Fruit fly (Drosophila melanogaster) whole organism, embryonic: ENCODE data around the gene CG32281.
A peak's percentile ranks its signal among the peaks of the same experiment; 100 is the strongest.

ENCODE experiments used
- Aef1 ChIP-seq: fragments of 200-800 bp; sonication (Bioruptor generic); IDR thresholded peaks from 3 replicates; pipeline ENCODE4 v1.3.6; 2022; ENCODE audit warnings: missing biosample characterization, missing genetic modification characterization
- CG10147 ChIP-seq: fragments of 200-800 bp; sonication (Bioruptor generic); optimal IDR thresholded peaks from 2 replicates; lab custom pipeline; 2019; ENCODE audit warnings: missing biosample characterization, mild to moderate bottlenecking, missing genetic modification characterization, moderate library complexity
- CG11560 ChIP-seq: fragments of 200-800 bp; sonication (Bioruptor generic); IDR thresholded peaks from 3 replicates; pipeline ENCODE4 v1.3.6; 2022; ENCODE audit warnings: missing biosample characterization, missing genetic modification characterization
- CG12219 ChIP-seq: fragments of 200-800 bp; sonication (Bioruptor generic); optimal IDR thresholded peaks from 3 replicates; lab custom pipeline; 2018; ENCODE audit warnings: missing biosample characterization, mild to moderate bottlenecking, missing genetic modification characterization
- CG13287 ChIP-seq: fragments of 200-800 bp; sonication (Bioruptor generic); IDR thresholded peaks from 2 replicates; pipeline ENCODE4 v1.3.6; 2022; ENCODE audit warnings: missing biosample characterization, missing genetic modification characterization; ENCODE audit not compliant: partially characterized antibody
- CG1529 ChIP-seq: fragments of 200-800 bp; sonication (Bioruptor generic); optimal IDR thresholded peaks from 3 replicates; lab custom pipeline; 2018; ENCODE audit warnings: missing biosample characterization, missing genetic modification characterization
- CG1603 ChIP-seq: fragments of 200-800 bp; sonication (Bioruptor generic); optimal IDR thresholded peaks from 2 replicates; lab custom pipeline; 2019; ENCODE audit warnings: missing biosample characterization, mild to moderate bottlenecking, missing genetic modification characterization, moderate library complexity
- CG17912 ChIP-seq: fragments of 200-800 bp; sonication (Bioruptor generic); optimal IDR thresholded peaks from 2 replicates; lab custom pipeline; 2018; ENCODE audit warnings: missing biosample characterization, mild to moderate bottlenecking, missing genetic modification characterization
- CG18476 ChIP-seq: fragments of 200-800 bp; sonication (Bioruptor generic); optimal IDR thresholded peaks from 2 replicates; lab custom pipeline; 2016; ENCODE audit warnings: missing biosample characterization, mild to moderate bottlenecking, missing genetic modification characterization
- CG18764 ChIP-seq: fragments of 200-800 bp; sonication (Bioruptor generic); optimal IDR thresholded peaks from 3 replicates; lab custom pipeline; 2016; ENCODE audit warnings: missing biosample characterization, missing genetic modification characterization
- CG2129 ChIP-seq: fragments of 200-800 bp; sonication (Bioruptor generic); IDR thresholded peaks from 2 replicates; pipeline ENCODE4 v1.3.6; 2022; ENCODE audit warnings: missing biosample characterization, missing genetic modification characterization; ENCODE audit not compliant: partially characterized antibody
- CG2199 ChIP-seq: fragments of 200-800 bp; sonication (Bioruptor generic); IDR thresholded peaks from 3 replicates; pipeline ENCODE4 v1.3.6; 2022; ENCODE audit warnings: missing biosample characterization, missing genetic modification characterization
- CG32532 ChIP-seq: fragments of 200-800 bp; sonication (Bioruptor generic); IDR thresholded peaks from 2 replicates; pipeline ENCODE4 v1.3.6; 2022; ENCODE audit warnings: missing biosample characterization, missing genetic modification characterization
- CG34422 ChIP-seq: fragments of 200-800 bp; sonication (Bioruptor generic); IDR thresholded peaks from 3 replicates; pipeline ENCODE4 v1.3.6; 2022; ENCODE audit warnings: missing biosample characterization, missing genetic modification characterization
- CG3995 ChIP-seq: fragments of 200-800 bp; sonication (Bioruptor generic); optimal IDR thresholded peaks from 3 replicates; lab custom pipeline; 2016; ENCODE audit warnings: missing biosample characterization, missing genetic modification characterization
- CG6254 ChIP-seq: fragments of 200-800 bp; sonication (Bioruptor generic); optimal IDR thresholded peaks from 3 replicates; lab custom pipeline; 2017; ENCODE audit warnings: mild to moderate bottlenecking, missing biosample characterization, missing genetic modification reagents, missing genetic modification characterization
- CG7745 ChIP-seq: fragments of 200-800 bp; sonication (Bioruptor generic); optimal IDR thresholded peaks from 2 replicates; lab custom pipeline; 2018; ENCODE audit warnings: missing biosample characterization, mild to moderate bottlenecking, missing genetic modification characterization, moderate library complexity
- CG7839 ChIP-seq: fragments of 200-800 bp; sonication (Bioruptor generic); optimal IDR thresholded peaks from 3 replicates; lab custom pipeline; 2018; ENCODE audit warnings: missing biosample characterization, mild to moderate bottlenecking, missing genetic modification characterization, moderate library complexity
- CG8290 ChIP-seq, 3 experiments: fragments of 200-800 bp; sonication (Bioruptor generic); optimal IDR thresholded peaks; 2 replicates each; lab custom pipeline; 2016 to 2019; ENCODE audit warnings: missing biosample characterization in 3 of 3, missing genetic modification characterization in 3 of 3, mild to moderate bottlenecking in 2 of 3, moderate library complexity in 1 of 3
- CG9727 ChIP-seq: fragments of 200-800 bp; sonication (Bioruptor generic); optimal IDR thresholded peaks from 3 replicates; lab custom pipeline; 2017; ENCODE audit warnings: missing biosample characterization, mild to moderate bottlenecking, missing genetic modification characterization
- Dll ChIP-seq: fragments of 200-800 bp; sonication (Bioruptor generic); IDR thresholded peaks from 4 replicates; pipeline ENCODE4 v1.3.6; 2022; ENCODE audit warnings: missing biosample characterization, missing genetic modification characterization; ENCODE audit not compliant: partially characterized antibody
- Dp ChIP-seq: fragments of 200-800 bp; sonication (Bioruptor generic); optimal IDR thresholded peaks from 2 replicates; lab custom pipeline; 2018; ENCODE audit warnings: missing biosample characterization, mild to moderate bottlenecking, missing genetic modification characterization, moderate library complexity
- HLHmδ ChIP-seq: fragments of 200-800 bp; sonication (Bioruptor generic); optimal IDR thresholded peaks from 2 replicates; lab custom pipeline; 2018; ENCODE audit warnings: missing biosample characterization, mild to moderate bottlenecking, missing genetic modification characterization, moderate library complexity
- Hsf ChIP-seq: fragments of 200-800 bp; sonication (Bioruptor generic); optimal IDR thresholded peaks from 3 replicates; lab custom pipeline; 2016; ENCODE audit warnings: missing biosample characterization, missing genetic modification characterization
- Lhr ChIP-seq: fragments of 200-800 bp; sonication (Bioruptor generic); optimal IDR thresholded peaks from 3 replicates; lab custom pipeline; 2017; ENCODE audit warnings: mild to moderate bottlenecking, missing biosample characterization, missing genetic modification reagents, missing genetic modification characterization
- Lim3 ChIP-seq: fragments of 200-800 bp; sonication (Bioruptor generic); IDR thresholded peaks from 2 replicates; pipeline ENCODE4 v1.3.6; 2022; ENCODE audit warnings: missing biosample characterization, missing genetic modification characterization
- Neu2 ChIP-seq: fragments of 200-800 bp; sonication (Bioruptor generic); optimal IDR thresholded peaks from 3 replicates; lab custom pipeline; 2016; ENCODE audit warnings: missing biosample characterization, missing genetic modification characterization, borderline replicate concordance
- Nf-YA ChIP-seq: fragments of 200-800 bp; sonication (Bioruptor generic); IDR thresholded peaks from 2 replicates; pipeline ENCODE4 v1.3.6; 2022; ENCODE audit warnings: missing biosample characterization, missing genetic modification characterization
- Nf-YC ChIP-seq: fragments of 200-800 bp; optimal IDR thresholded peaks from 3 replicates; lab custom pipeline; 2019; ENCODE audit warnings: missing biosample characterization, mild to moderate bottlenecking, missing genetic modification characterization, moderate library complexity
- Oli ChIP-seq: fragments of 200-800 bp; sonication (Bioruptor generic); optimal IDR thresholded peaks from 2 replicates; lab custom pipeline; 2018; ENCODE audit warnings: missing biosample characterization, mild to moderate bottlenecking, missing genetic modification characterization, moderate library complexity
- Pdp1 ChIP-seq, 2 experiments: fragments of 200-800 bp; sonication (Bioruptor generic); optimal IDR thresholded peaks; 3 replicates each; lab custom pipeline; 2016; ENCODE audit warnings: missing biosample characterization in 2 of 2, missing genetic modification characterization in 2 of 2, mild to moderate bottlenecking in 1 of 2, moderate library complexity in 1 of 2
- Rfx ChIP-seq: fragments of 200-800 bp; sonication (Bioruptor generic); IDR thresholded peaks from 2 replicates; pipeline ENCODE4 v1.3.6; 2022; ENCODE audit warnings: missing biosample characterization, missing genetic modification characterization
- YL-1 ChIP-seq: fragments of 200-800 bp; sonication (Bioruptor generic); optimal IDR thresholded peaks from 3 replicates; lab custom pipeline; 2017; ENCODE audit warnings: missing biosample characterization, mild to moderate bottlenecking, missing genetic modification characterization
- ab ChIP-seq: fragments of 200-800 bp; sonication (Bioruptor generic); optimal IDR thresholded peaks from 2 replicates; lab custom pipeline; 2016; ENCODE audit warnings: missing biosample characterization, missing genetic modification characterization
- ash1 ChIP-seq: fragments of 200-800 bp; sonication (Bioruptor generic); optimal IDR thresholded peaks from 2 replicates; lab custom pipeline; 2018; ENCODE audit warnings: missing biosample characterization, mild to moderate bottlenecking, missing genetic modification characterization
- bowl ChIP-seq: fragments of 200-800 bp; sonication (Bioruptor generic); IDR thresholded peaks from 2 replicates; pipeline ENCODE4 v1.3.6; 2022; ENCODE audit warnings: missing biosample characterization, missing genetic modification characterization
- emc ChIP-seq: fragments of 200-800 bp; sonication (Bioruptor generic); optimal IDR thresholded peaks from 2 replicates; lab custom pipeline; 2016; ENCODE audit warnings: missing biosample characterization, missing genetic modification characterization
- esg ChIP-seq: fragments of 200-800 bp; sonication (Bioruptor generic); conservative IDR thresholded peaks from 2 replicates; pipeline ENCODE4 v1.3.6; 2022; ENCODE audit warnings: missing biosample characterization, missing genetic modification characterization
- fd3F ChIP-seq: fragments of 200-800 bp; sonication (Bioruptor generic); optimal IDR thresholded peaks from 2 replicates; lab custom pipeline; 2018; ENCODE audit warnings: missing biosample characterization, mild to moderate bottlenecking, missing genetic modification characterization, moderate library complexity
- gt ChIP-seq: fragments of 200-800 bp; sonication (Bioruptor generic); IDR thresholded peaks from 2 replicates; pipeline ENCODE4 v1.3.6; 2022; ENCODE audit warnings: missing biosample characterization, missing genetic modification characterization
- her ChIP-seq: fragments of 200-800 bp; sonication (Bioruptor generic); optimal IDR thresholded peaks from 2 replicates; lab custom pipeline; 2016; ENCODE audit warnings: missing biosample characterization, missing genetic modification characterization
- nau ChIP-seq: fragments of 200-800 bp; sonication (Bioruptor generic); optimal IDR thresholded peaks from 3 replicates; lab custom pipeline; 2017; ENCODE audit warnings: missing biosample characterization, mild to moderate bottlenecking, missing genetic modification characterization, missing genetic modification reagents
- shn ChIP-seq: fragments of 200-800 bp; sonication (Bioruptor generic); optimal IDR thresholded peaks from 3 replicates; lab custom pipeline; 2016; ENCODE audit warnings: missing biosample characterization, missing genetic modification characterization
- sna ChIP-seq: fragments of 200-800 bp; sonication (Bioruptor generic); IDR thresholded peaks from 2 replicates; pipeline ENCODE4 v1.3.6; 2022; ENCODE audit warnings: missing biosample characterization, missing genetic modification characterization; ENCODE audit not compliant: partially characterized antibody
- ssp ChIP-seq: fragments of 200-800 bp; sonication (Bioruptor generic); IDR thresholded peaks from 2 replicates; pipeline ENCODE4 v1.3.6; 2022; ENCODE audit warnings: missing biosample characterization, missing genetic modification characterization
- trem ChIP-seq: fragments of 200-800 bp; optimal IDR thresholded peaks from 3 replicates; lab custom pipeline; 2019; ENCODE audit warnings: missing biosample characterization, mild to moderate bottlenecking, missing genetic modification characterization, moderate library complexity
- unpg ChIP-seq: fragments of 200-800 bp; sonication (Bioruptor generic); optimal IDR thresholded peaks from 3 replicates; lab custom pipeline; 2018; ENCODE audit warnings: missing biosample characterization, mild to moderate bottlenecking, missing genetic modification characterization, moderate library complexity
- usp ChIP-seq: fragments of >200 bp; optimal IDR thresholded peaks from 2 replicates; lab custom pipeline; 2017; ENCODE audit warnings: missing biosample characterization, missing genetic modification characterization
- vnd ChIP-seq: fragments of 200-800 bp; sonication (Bioruptor generic); IDR thresholded peaks from 3 replicates; pipeline ENCODE4 v1.3.6; 2022; ENCODE audit warnings: missing biosample characterization, missing genetic modification characterization; ENCODE audit not compliant: partially characterized antibody
- wor ChIP-seq: fragments of 200-800 bp; sonication (Bioruptor generic); IDR thresholded peaks from 2 replicates; pipeline ENCODE4 v1.3.6; 2022; ENCODE audit warnings: missing biosample characterization, missing genetic modification characterization

Gene CG32281

dm6 chr3L:3164951-3165350 lies 4.2 kb upstream of the CG32281 start, which contains the start of gene CG32280 (continued):
- TF ChIP-seq Rfx (GFP tag; lab: Robert Waterston, UW) (peak; percentile 43; the same call in 1 of the 2 replicates), CG2129 (peak; percentile 76), trem (peak; percentile 59), CG12219 (GFP tag; lab: Kevin White, UChicago) (no peak), shn (peak; percentile 56), CG10147 (no peak), Pdp1 (GFP tag; optimal IDR thresholded peaks at IDR 0.05; lab: Kevin White, UChicago) (peak in 1 of 2 experiments; percentile 49), wor (GFP tag; lab: Robert Waterston, UW) (no peak), CG1603 (tag; lab: Kevin White, UChicago) (peak; percentile 68), fd3F (GFP tag; lab: Kevin White, UChicago) (no peak), gt (GFP tag; lab: Robert Waterston, UW) (no peak), ash1 (GFP tag; lab: Kevin White, UChicago) (no peak), Oli (tag; lab: Kevin White, UChicago) (no peak), Dp (peak; percentile 28), CG2199 (GFP tag; lab: Robert Waterston, UW) (0 out of 3 replicates have a peak, but pooled peaks have one; percentile 6), bowl (no peak), CG13287 (GFP tag; lab: Robert Waterston, UW) (peak; percentile 91), Nf-YC (tag; lab: Kevin White, UChicago) (peak; percentile 20), YL-1 (GFP tag; lab: Kevin White, UChicago) (peak; percentile 24), CG17912 (GFP tag; lab: Kevin White, UChicago) (no peak), CG11560 (tag; lab: Robert Waterston, UW) (no peak), CG18764 (GFP tag; lab: Kevin White, UChicago) (no peak), CG9727 (GFP tag; lab: Kevin White, UChicago) (no peak), Nf-YA (GFP tag; lab: Robert Waterston, UW) (no peak), ab (GFP tag; lab: Kevin White, UChicago) (no peak), CG18476 (GFP tag; lab: Kevin White, UChicago) (no peak), ssp (no peak), Neu2 (GFP tag; lab: Kevin White, UChicago) (no peak), nau (GFP tag; lab: Kevin White, UChicago) (no peak), CG32532 (peak; percentile 32; the same call in 1 of the 2 replicates), esg (GFP tag; lab: Robert Waterston, UW) (no peak), usp (GFP tag; lab: Kevin White, UChicago) (no peak), CG34422 (GFP tag; lab: Robert Waterston, UW) (no peak; the same call in 2 of the 3 replicates), unpg (GFP tag; lab: Kevin White, UChicago) (peak; percentile 20), HLHmδ (peak; percentile 69), CG7839 (no peak), her (peak; percentile 37), emc (no peak), Lim3 (no peak), Lhr (GFP tag; lab: Kevin White, UChicago) (no peak), CG8290 (GFP tag; optimal IDR thresholded peaks at IDR 0.05; lab: Kevin White, UChicago) (peak; percentile 19), CG8290 (tag; optimal IDR thresholded peaks at IDR 0.05; lab: Kevin White, UChicago) (no peak), Hsf (GFP tag; lab: Kevin White, UChicago) (no peak), Dll (GFP tag; lab: Robert Waterston, UW) (peak; percentile 82), CG7745 (tag; lab: Kevin White, UChicago) (no peak), CG3995 (GFP tag; lab: Kevin White, UChicago) (peak; percentile 77), CG1529 (GFP tag; lab: Kevin White, UChicago) (no peak), vnd (GFP tag; lab: Robert Waterston, UW) (peak; percentile 84), CG6254 (GFP tag; lab: Kevin White, UChicago) (no peak), Aef1 (GFP tag; lab: Robert Waterston, UW) (no peak), sna (GFP tag; lab: Robert Waterston, UW) (peak; percentile 81)
